Worm (Caenorhabditis elegans) whole organism, mixed stage, embryonic: ENCODE data around the gene glt-1.
A peak's percentile ranks its signal among the peaks of the same experiment; 100 is the strongest.

Experiments
- M03D4.4 ChIP-seq: sonication (generic microtip); optimal IDR thresholded peaks from 2 replicates; lab custom pipeline; 2017; ENCODE audit warnings: mild to moderate bottlenecking, missing genetic modification characterization, missing compliant biosample characterization
- ceh-83 ChIP-seq: fragments of 200-800 bp; sonication (Bioruptor generic); optimal IDR thresholded peaks from 2 replicates; lab custom pipeline; 2018; ENCODE audit warnings: mild to moderate bottlenecking, missing genetic modification characterization, missing compliant biosample characterization
- ces-1 ChIP-seq: fragments of 150-350 bp; optimal IDR thresholded peaks from 2 replicates; lab custom pipeline; 2014; ENCODE audit warnings: missing biosample characterization, missing genetic modification reagents, missing genetic modification characterization
- elt-1 ChIP-seq: sonication (generic microtip); optimal IDR thresholded peaks from 2 replicates; lab custom pipeline; 2017; ENCODE audit warnings: missing genetic modification characterization, mild to moderate bottlenecking, missing compliant biosample characterization, antibody characterized with exemption, moderate library complexity, borderline replicate concordance; ENCODE audit not compliant: insufficient read depth
- snpc-4 ChIP-seq: fragments of 150-350 bp; optimal IDR thresholded peaks from 2 replicates; lab custom pipeline; 2014; ENCODE audit warnings: missing biosample characterization, missing genetic modification characterization
- sptf-1 ChIP-seq: sonication (generic microtip); optimal IDR thresholded peaks from 2 replicates; lab custom pipeline; 2017; ENCODE audit warnings: mild to moderate bottlenecking, missing genetic modification characterization, moderate library complexity, missing compliant biosample characterization

DNA sequence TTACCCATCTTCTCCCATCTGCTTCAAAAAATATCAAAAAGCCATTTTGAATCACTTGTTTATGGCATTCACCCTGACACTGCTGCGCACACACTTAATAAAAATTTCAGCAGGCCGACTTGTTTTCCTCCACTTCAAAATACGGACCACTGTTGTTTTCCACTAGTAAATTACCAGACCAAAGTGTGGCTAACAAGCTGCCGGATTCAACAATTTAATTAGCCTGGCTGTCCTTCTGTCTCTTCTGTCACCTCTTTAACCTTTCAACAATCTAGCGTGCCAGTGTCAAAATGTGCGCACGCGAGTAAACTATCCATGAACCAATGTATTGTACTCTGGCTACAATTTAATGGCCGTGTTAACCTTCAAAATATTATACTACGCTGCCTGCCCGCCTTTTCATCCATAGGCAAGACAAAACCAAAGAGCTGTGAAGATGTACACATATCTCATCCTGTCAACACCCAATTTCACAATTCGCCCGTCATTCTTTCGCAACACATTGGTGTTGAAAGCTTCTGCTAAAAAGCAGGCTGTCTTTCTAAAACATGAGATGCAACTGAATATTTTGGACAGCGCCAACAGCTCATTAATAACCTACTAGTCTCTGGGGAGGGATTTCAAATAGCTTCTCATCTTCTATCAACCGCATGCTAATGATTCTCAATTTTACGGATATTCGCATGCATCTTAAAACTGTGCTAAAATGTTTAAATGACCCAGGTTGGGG lies 31.4 kb upstream of the glt-1 start:
- TF ChIP-seq ces-1 (peak; percentile 80), elt-1 (tag; lab: Kevin White, UChicago) (no peak), sptf-1 (tag; lab: Kevin White, UChicago) (no peak), ceh-83 (GFP tag; lab: Kevin White, UChicago) (no peak), M03D4.4 (tag; lab: Kevin White, UChicago) (no peak), snpc-4 (tag; lab: Kevin White, UChicago) (no peak)
